Worm (Caenorhabditis elegans): ENCODE data around the gene Y119D3B.21.

The Y119D3B.21 gene

ce11 chrIII:1201958-1202596, 12.7 kb upstream of the Y119D3B.21 start, which contains the start of the genes mrpl-45 and Y119D3B.12 (continued):
- TF ChIP-seq cebp-1 (GFP tag; IDR thresholded peaks at IDR 0.05) (no peak), cebp-1 (tag; optimal IDR thresholded peaks at IDR 0.05) (peak; percentile 68), F55B11.4 (tag; optimal IDR thresholded peaks at IDR 0.05; ENCODE audit: borderline replicate concordance, insufficient read depth) (no peak), attf-3 (GFP tag; conservative IDR thresholded peaks at IDR 0.05) (no peak), hlh-26 (GFP tag; conservative IDR thresholded peaks at IDR 0.05) (no peak), Y95B8A.8 (GFP tag; IDR thresholded peaks at IDR 0.05) (no peak), rec-8 (tag; optimal IDR thresholded peaks at IDR 0.05) (no peak), snpc-3.4 (tag; optimal IDR thresholded peaks at IDR 0.05) (peak; percentile 43), hlh-12 (tag; optimal IDR thresholded peaks at IDR 0.05) (no peak), nhr-179 (tag; optimal IDR thresholded peaks at IDR 0.05) (no peak), ccch-3 (GFP tag; optimal IDR thresholded peaks at IDR 0.05) (no peak), madf-10 (tag; optimal IDR thresholded peaks at IDR 0.05) (no peak), cebp-2 (GFP tag; IDR thresholded peaks at IDR 0.05) (no peak), ztf-3 (GFP tag; optimal IDR thresholded peaks at IDR 0.05) (no peak), lin-54 (GFP tag; optimal IDR thresholded peaks at IDR 0.05) (peak; percentile 77), F57A8.1 (GFP tag; optimal IDR thresholded peaks at IDR 0.05) (no peak), egl-18 (GFP tag; IDR thresholded peaks at IDR 0.05) (no peak), mxl-1 (tag; optimal IDR thresholded peaks at IDR 0.05) (no peak), nhr-120 (GFP tag; IDR thresholded peaks at IDR 0.05) (no peak), lin-40 (tag; optimal IDR thresholded peaks at IDR 0.05) (peak; percentile 66), Y67H2A.10 (GFP tag; conservative IDR thresholded peaks at IDR 0.05) (no peak), egrh-3 (GFP tag; IDR thresholded peaks at IDR 0.05) (no peak), snpc-1.1 (tag; optimal IDR thresholded peaks at IDR 0.05; ENCODE audit: insufficient read depth) (no peak), F33H1.4 (GFP tag; IDR thresholded peaks at IDR 0.05) (no peak), zim-3 (tag; optimal IDR thresholded peaks at IDR 0.05) (no peak), ztf-22 (GFP tag; optimal IDR thresholded peaks at IDR 0.05) (no peak), ZK185.1 (tag; optimal IDR thresholded peaks at IDR 0.05; ENCODE audit: poor library complexity, severe bottlenecking) (no peak), nfyb-1 (GFP tag; IDR thresholded peaks at IDR 0.05) (peak; percentile 71), him-1 (tag; optimal IDR thresholded peaks at IDR 0.05) (no peak), nhr-27 (tag; optimal IDR thresholded peaks at IDR 0.05) (no peak), somi-1 (GFP tag; optimal IDR thresholded peaks at IDR 0.05) (no peak), hrde-1 (tag; optimal IDR thresholded peaks at IDR 0.05; ENCODE audit: borderline replicate concordance) (no peak), F22D6.2 (tag; optimal IDR thresholded peaks at IDR 0.05) (no peak), sptf-2 (GFP tag; optimal IDR thresholded peaks at IDR 0.05) (no peak), pha-4 (tag; optimal IDR thresholded peaks at IDR 0.05) (no peak), gei-17 (GFP tag; optimal IDR thresholded peaks at IDR 0.05) (peak; percentile 29), egl-44 (GFP tag; IDR thresholded peaks at IDR 0.05) (no peak), F52B5.7 (tag; optimal IDR thresholded peaks at IDR 0.05) (no peak), Y56A3A.18 (GFP tag; IDR thresholded peaks at IDR 0.05) (no peak), F23B12.7 (tag; optimal IDR thresholded peaks at IDR 0.05; ENCODE audit: insufficient read depth) (peak; percentile 46), snpc-4 (GFP tag; optimal IDR thresholded peaks at IDR 0.05) (no peak), snpc-4 (tag; optimal IDR thresholded peaks at IDR 0.05) (peak in 1 of 4 experiments; percentile 20), unc-130 (GFP tag; optimal IDR thresholded peaks at IDR 0.05) (no peak), Y53F4B.3 (GFP tag; IDR thresholded peaks at IDR 0.05) (no peak), akir-1 (GFP tag; optimal IDR thresholded peaks at IDR 0.05) (no peak), efl-1 (GFP tag; optimal IDR thresholded peaks at IDR 0.05) (peak; percentile 53), K12H6.12 (tag; optimal IDR thresholded peaks at IDR 0.05) (no peak), hsf-1 (GFP tag; IDR thresholded peaks at IDR 0.05) (no peak)

Measured in whole organism, young adult.